Fruit fly (Drosophila melanogaster) S2 (cell line): ENCODE results near the gene CG12009.

Experiments used
- CG8478 ChIP-seq: fragments of >200 bp; optimal IDR thresholded peaks from 2 replicates; lab custom pipeline; 2018
- CTCF ChIP-seq, 2 experiments: fragments of >200 bp; optimal IDR thresholded peaks; 2 replicates each; lab custom pipeline; 2018

Gene CG12009

DNA sequence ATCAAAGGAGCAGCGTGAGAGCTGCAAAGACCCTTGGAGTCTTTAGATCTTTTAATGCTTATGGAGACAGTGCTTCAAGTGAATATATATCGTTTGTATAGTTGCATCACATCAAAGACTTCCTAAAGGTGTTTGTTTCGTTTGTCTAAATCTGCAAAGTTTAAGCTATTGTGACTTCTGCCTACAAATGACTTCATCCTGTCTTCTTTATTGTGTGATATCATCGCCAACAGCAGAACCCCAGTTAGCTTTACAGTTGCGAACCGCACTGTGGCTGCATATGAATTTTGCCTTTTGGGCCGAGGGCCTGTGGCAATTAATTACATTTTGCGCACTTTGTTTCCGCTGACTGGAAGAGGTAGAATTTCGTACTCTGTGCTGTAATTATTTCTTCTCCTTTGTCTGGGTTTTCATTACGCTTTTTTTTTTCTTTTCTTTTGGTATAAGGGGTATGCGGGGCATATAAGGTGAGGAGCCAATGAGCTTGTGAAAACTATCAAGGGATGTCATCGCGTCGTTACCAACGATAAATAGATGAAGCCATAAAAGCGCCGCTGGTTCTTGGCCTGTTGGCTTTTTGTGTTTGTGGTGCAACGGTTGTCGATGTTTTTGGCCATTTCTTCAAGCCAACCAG lies 51.2 kb downstream of the CG12009 start:
- TF ChIP-seq CG8478 (lab: Kevin White, UChicago), result no peak
- TF ChIP-seq CTCF (optimal IDR thresholded peaks at IDR 0.05; lab: Kevin White, UChicago), result no peak

- TF ChIP-seq CTCF (optimal IDR thresholded peaks at IDR 0.05; lab: Kevin White, UChicago) (no peak), CG8478 (lab: Kevin White, UChicago) (no peak)
Measured at dm6 chr3L:3343260-3343659, 52.0 kb downstream of the CG12009 start.

DNA sequence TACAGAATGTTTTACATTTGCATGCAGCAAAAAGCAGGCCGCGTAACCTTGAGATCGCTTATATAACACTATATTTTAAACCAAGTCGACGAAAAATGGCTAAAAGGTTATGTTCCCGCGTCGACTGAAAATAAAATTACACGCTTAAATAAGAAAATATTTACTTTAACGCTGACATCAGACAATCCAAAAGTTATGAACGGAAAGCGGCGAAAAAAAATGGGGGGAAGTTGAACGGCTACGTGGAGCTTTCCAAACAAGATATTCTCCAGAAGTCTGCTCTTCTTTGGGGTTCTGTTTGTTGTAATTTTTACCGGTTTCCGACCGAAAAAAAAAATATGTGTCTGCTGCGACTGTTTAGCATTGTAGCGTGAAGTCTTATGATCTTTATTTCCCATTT lies 53.3 kb downstream of the CG12009 start:
- TF ChIP-seq CTCF (optimal IDR thresholded peaks at IDR 0.05; lab: Kevin White, UChicago) (no peak), CG8478 (lab: Kevin White, UChicago) (no peak)

dm6 chr3L:3346294-3346693 lies 55.0 kb downstream of the CG12009 start:
- no peak for TF ChIP-seq CTCF (optimal IDR thresholded peaks at IDR 0.05; lab: Kevin White, UChicago)
- no peak for TF ChIP-seq CG8478 (lab: Kevin White, UChicago)
